Fruit fly (Drosophila melanogaster) whole organism, prepupa: ENCODE data around the gene mRpS25.
A peak's percentile ranks its signal among the peaks of the same experiment; 100 is the strongest.

ENCODE experiments used
- Blimp-1 ChIP-seq: fragments of 200-800 bp; sonication (Bioruptor generic); optimal IDR thresholded peaks from 3 replicates; lab custom pipeline; 2017; ENCODE audit warnings: missing biosample characterization, missing genetic modification characterization, mild to moderate bottlenecking, moderate library complexity, missing genetic modification reagents
- CG10631 ChIP-seq: fragments of 200-800 bp; sonication (Bioruptor generic); optimal IDR thresholded peaks from 2 replicates; lab custom pipeline; 2016; ENCODE audit warnings: missing biosample characterization, missing genetic modification characterization
- CG11294 ChIP-seq: fragments of 200-800 bp; sonication (Bioruptor generic); IDR thresholded peaks from 2 replicates; pipeline ENCODE4 v1.3.6; 2022; ENCODE audit warnings: missing biosample characterization, missing genetic modification characterization
- CG11762 ChIP-seq: fragments of 200-800 bp; sonication (Bioruptor generic); optimal IDR thresholded peaks from 3 replicates; lab custom pipeline; 2016; ENCODE audit warnings: missing biosample characterization, missing genetic modification characterization; ENCODE audit not compliant: insufficient read depth
- CG11902 ChIP-seq: fragments of 200-800 bp; sonication (Bioruptor generic); optimal IDR thresholded peaks from 3 replicates; lab custom pipeline; 2016; ENCODE audit warnings: missing biosample characterization, missing genetic modification characterization
- CG16779 ChIP-seq: fragments of 200-800 bp; sonication (Bioruptor generic); optimal IDR thresholded peaks from 3 replicates; lab custom pipeline; 2017; ENCODE audit warnings: missing biosample characterization, mild to moderate bottlenecking, missing genetic modification characterization
- CG34406 ChIP-seq: fragments of 200-800 bp; sonication (Bioruptor generic); optimal IDR thresholded peaks from 3 replicates; lab custom pipeline; 2016; ENCODE audit warnings: missing biosample characterization, missing genetic modification characterization
- CG6808 ChIP-seq: fragments of 200-800 bp; sonication (Bioruptor generic); optimal IDR thresholded peaks from 3 replicates; lab custom pipeline; 2017; ENCODE audit warnings: missing biosample characterization, missing genetic modification characterization, mild to moderate bottlenecking, moderate library complexity, missing genetic modification reagents
- CG6854 ChIP-seq: fragments of 200-800 bp; sonication (Bioruptor generic); optimal IDR thresholded peaks from 2 replicates; lab custom pipeline; 2017; ENCODE audit warnings: missing biosample characterization, mild to moderate bottlenecking, missing genetic modification characterization
- CG7368 ChIP-seq: fragments of 200-800 bp; sonication (Bioruptor generic); optimal IDR thresholded peaks from 3 replicates; lab custom pipeline; 2016; ENCODE audit warnings: missing biosample characterization, missing genetic modification characterization
- CG8119 ChIP-seq: fragments of 200-800 bp; sonication (Bioruptor generic); IDR thresholded peaks from 3 replicates; pipeline ENCODE4 v1.3.6; 2022; ENCODE audit warnings: missing biosample characterization, missing genetic modification characterization
- Eip75B ChIP-seq: fragments of 200-800 bp; sonication (Bioruptor generic); optimal IDR thresholded peaks from 3 replicates; lab custom pipeline; 2016; ENCODE audit warnings: missing biosample characterization, missing genetic modification characterization
- Eip78C ChIP-seq: fragments of 200-800 bp; sonication (Bioruptor generic); peaks from one replicate; lab custom pipeline; 2016; ENCODE audit warnings: missing biosample characterization, missing genetic modification characterization
- Eip93F ChIP-seq: fragments of 200-800 bp; sonication (Bioruptor generic); optimal IDR thresholded peaks from 2 replicates; lab custom pipeline; 2016; ENCODE audit warnings: missing biosample characterization, mild to moderate bottlenecking, missing genetic modification characterization
- Ets21C ChIP-seq: fragments of 200-800 bp; sonication (Bioruptor generic); optimal IDR thresholded peaks from 3 replicates; lab custom pipeline; 2016; ENCODE audit warnings: missing biosample characterization, missing genetic modification characterization
- Ets96B ChIP-seq: fragments of 200-800 bp; optimal IDR thresholded peaks from 2 replicates; lab custom pipeline; 2019; ENCODE audit warnings: missing biosample characterization, mild to moderate bottlenecking, missing genetic modification characterization, moderate library complexity
- Gug ChIP-seq: fragments of 200-800 bp; sonication (Bioruptor generic); IDR thresholded peaks from 2 replicates; pipeline ENCODE4 v1.3.6; 2022; ENCODE audit warnings: missing biosample characterization, missing genetic modification characterization
- Hr38 ChIP-seq: sonication (Bioruptor generic); optimal IDR thresholded peaks from 2 replicates; lab custom pipeline; 2016; ENCODE audit warnings: missing biosample characterization, missing genetic modification characterization
- Hr39 ChIP-seq: fragments of 200-800 bp; sonication (Bioruptor generic); optimal IDR thresholded peaks from 2 replicates; lab custom pipeline; 2016; ENCODE audit warnings: missing biosample characterization, missing genetic modification characterization
- Hr4 ChIP-seq: fragments of 200-800 bp; sonication (Bioruptor generic); optimal IDR thresholded peaks from 3 replicates; lab custom pipeline; 2016; ENCODE audit warnings: missing biosample characterization, missing genetic modification characterization
- Lpt ChIP-seq: fragments of 200-800 bp; sonication (Bioruptor generic); optimal IDR thresholded peaks from 3 replicates; lab custom pipeline; 2016; ENCODE audit warnings: missing biosample characterization, missing genetic modification characterization
- Met ChIP-seq: fragments of 200-800 bp; sonication (Bioruptor generic); optimal IDR thresholded peaks from 3 replicates; lab custom pipeline; 2016; ENCODE audit warnings: missing biosample characterization, missing genetic modification characterization
- Smox ChIP-seq: fragments of 200-800 bp; sonication (Bioruptor generic); optimal IDR thresholded peaks from 3 replicates; lab custom pipeline; 2016; ENCODE audit warnings: missing biosample characterization, missing genetic modification characterization
- Sox102F ChIP-seq: fragments of 200-800 bp; sonication (Bioruptor generic); optimal IDR thresholded peaks from 2 replicates; lab custom pipeline; 2016; ENCODE audit warnings: missing biosample characterization, mild to moderate bottlenecking, missing genetic modification characterization
- Sox15 ChIP-seq: fragments of 200-800 bp; sonication (Bioruptor generic); optimal IDR thresholded peaks from 3 replicates; lab custom pipeline; 2016; ENCODE audit warnings: missing biosample characterization, missing genetic modification characterization
- acj6 ChIP-seq: fragments of 200-800 bp; sonication (Bioruptor generic); optimal IDR thresholded peaks from 3 replicates; lab custom pipeline; 2016; ENCODE audit warnings: missing biosample characterization, missing genetic modification characterization
- dac ChIP-seq: fragments of 200-800 bp; sonication (Bioruptor generic); optimal IDR thresholded peaks from 2 replicates; lab custom pipeline; 2017; ENCODE audit warnings: missing biosample characterization, mild to moderate bottlenecking, missing genetic modification characterization
- dsx ChIP-seq: fragments of 200-800 bp; optimal IDR thresholded peaks from 3 replicates; lab custom pipeline; 2019; ENCODE audit warnings: missing biosample characterization, mild to moderate bottlenecking, missing genetic modification characterization, moderate library complexity; ENCODE audit not compliant: poor library complexity, severe bottlenecking
- eg ChIP-seq: fragments of 200-800 bp; sonication (Bioruptor generic); IDR thresholded peaks from 3 replicates; pipeline ENCODE4 v1.3.6; 2022; ENCODE audit warnings: missing biosample characterization, missing genetic modification characterization
- esn ChIP-seq: fragments of 200-800 bp; sonication (Bioruptor generic); optimal IDR thresholded peaks from 2 replicates; lab custom pipeline; 2016; ENCODE audit warnings: missing biosample characterization, mild to moderate bottlenecking, missing genetic modification characterization, moderate library complexity
- fd59A ChIP-seq: fragments of 200-800 bp; sonication (Bioruptor generic); optimal IDR thresholded peaks from 2 replicates; lab custom pipeline; 2017; ENCODE audit warnings: missing biosample characterization, mild to moderate bottlenecking, missing genetic modification characterization, missing genetic modification reagents
- lz ChIP-seq: fragments of 200-800 bp; sonication (Bioruptor generic); optimal IDR thresholded peaks from 3 replicates; lab custom pipeline; 2016; ENCODE audit warnings: missing biosample characterization, missing genetic modification characterization
- net ChIP-seq: fragments of 200-800 bp; sonication (Bioruptor generic); optimal IDR thresholded peaks from 3 replicates; lab custom pipeline; 2016; ENCODE audit warnings: missing biosample characterization, missing genetic modification characterization
- salr ChIP-seq, 2 experiments: fragments of 200-800 bp; sonication (Bioruptor generic); optimal IDR thresholded peaks; 3 replicates each; lab custom pipeline; 2016 to 2018; ENCODE audit warnings: missing biosample characterization in 2 of 2, missing genetic modification characterization in 2 of 2, mild to moderate bottlenecking in 1 of 2
- spab ChIP-seq: fragments of 200-800 bp; sonication (Bioruptor generic); optimal IDR thresholded peaks from 2 replicates; lab custom pipeline; 2017; ENCODE audit warnings: missing biosample characterization, mild to moderate bottlenecking, missing genetic modification characterization, missing genetic modification reagents
- topi ChIP-seq: fragments of 200-800 bp; sonication (Bioruptor generic); optimal IDR thresholded peaks from 3 replicates; lab custom pipeline; 2016; ENCODE audit warnings: missing biosample characterization, missing genetic modification characterization

The mRpS25 gene

DNA sequence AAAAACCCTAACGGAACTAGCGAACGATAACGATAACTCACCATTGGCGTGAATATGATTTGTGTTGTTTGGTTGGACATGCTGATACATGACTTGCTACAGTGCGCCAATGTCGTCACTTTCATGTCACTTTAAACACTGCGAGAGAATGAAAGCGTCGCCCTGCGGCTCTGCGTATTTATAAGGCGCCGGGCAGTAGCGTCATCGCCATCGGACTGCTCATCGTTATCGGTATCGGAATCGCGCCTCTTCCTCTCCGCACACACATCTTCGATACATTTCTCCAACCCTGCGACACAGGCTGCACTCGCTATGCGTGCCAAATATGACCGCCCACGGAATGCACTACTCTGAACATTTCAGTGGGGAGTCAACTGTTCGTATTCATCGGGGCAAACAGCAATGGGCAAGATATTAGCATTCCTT, 19.7 kb upstream of the mRpS25 start, which contains the start of gene sbm (continued):
- TF ChIP-seq esn (GFP tag; lab: Kevin White, UChicago) (peak; percentile 32), eg (GFP tag; lab: Robert Waterston, UW) (peak; percentile 60), acj6 (GFP tag; lab: Kevin White, UChicago) (peak; percentile 26), salr (GFP tag; optimal IDR thresholded peaks at IDR 0.05; lab: Kevin White, UChicago) (no peak), Ets21C (GFP tag; lab: Kevin White, UChicago) (no peak), CG6854 (GFP tag; lab: Kevin White, UChicago) (no peak), CG16779 (tag; lab: Kevin White, UChicago) (no peak), Blimp-1 (GFP tag; lab: Kevin White, UChicago) (no peak), Eip75B (GFP tag; lab: Kevin White, UChicago) (no peak), dsx (GFP tag; lab: Kevin White, UChicago) (no peak), Ets96B (tag; lab: Kevin White, UChicago) (no peak), Gug (GFP tag; lab: Robert Waterston, UW) (no peak), CG8119 (GFP tag; lab: Robert Waterston, UW) (no peak), Hr38 (GFP tag; lab: Kevin White, UChicago) (no peak), Hr4 (GFP tag; lab: Kevin White, UChicago) (no peak), fd59A (GFP tag; lab: Kevin White, UChicago) (no peak), CG11902 (GFP tag; lab: Kevin White, UChicago) (no peak), net (GFP tag; lab: Kevin White, UChicago) (no peak), CG6808 (no peak), Eip78C (GFP tag; lab: Kevin White, UChicago) (peak; percentile 66), Smox (peak; percentile 2), dac (GFP tag; lab: Kevin White, UChicago) (no peak), Sox15 (GFP tag; lab: Kevin White, UChicago) (peak; percentile 8), topi (GFP tag; lab: Kevin White, UChicago) (no peak), Met (GFP tag; lab: Kevin White, UChicago) (peak; percentile 1)

DNA sequence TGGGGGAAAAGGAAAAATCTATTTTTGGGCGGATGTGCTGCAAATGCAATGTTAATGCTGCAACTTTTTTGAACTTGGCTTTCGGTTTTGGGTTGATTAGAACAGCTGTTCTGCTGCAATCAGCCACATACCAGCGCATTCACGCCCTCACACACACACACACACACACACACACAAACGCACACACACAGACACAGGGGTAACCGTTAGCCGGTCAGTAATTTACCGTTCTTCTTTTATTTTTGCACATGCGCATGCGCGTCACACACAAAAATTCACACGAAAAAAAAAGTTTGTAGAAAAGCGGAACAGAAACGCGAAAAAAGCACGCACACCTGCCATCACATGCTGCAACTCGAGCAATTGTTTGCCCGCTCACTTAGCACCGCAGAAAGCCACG, 19.1 kb upstream of the mRpS25 start:
- no peak for TF ChIP-seq Hr39 (GFP tag; lab: Kevin White, UChicago)

DNA sequence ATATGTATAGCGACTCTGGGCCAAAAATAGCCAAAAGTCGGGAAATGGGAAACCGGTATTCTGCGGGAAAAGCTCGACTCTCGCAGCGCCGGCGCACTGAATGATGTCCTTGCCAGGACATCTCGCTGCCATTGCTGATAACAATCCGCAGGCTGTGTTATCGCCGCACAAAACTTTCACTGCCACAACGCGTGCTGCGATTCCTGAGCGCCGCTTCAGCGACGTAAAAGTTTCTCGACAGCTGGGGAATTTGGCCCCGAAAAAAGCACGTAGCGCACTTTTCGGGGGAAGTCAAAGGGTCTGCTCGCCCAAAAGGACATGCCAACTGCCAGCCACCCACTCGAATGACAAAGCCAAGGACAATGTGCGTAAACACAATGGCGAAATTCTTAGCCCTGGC, 16.6 kb upstream of the mRpS25 start:
- TF ChIP-seq Sox102F (GFP tag; lab: Kevin White, UChicago) (no peak), CG7368 (GFP tag; lab: Kevin White, UChicago) (no peak), Lpt (GFP tag; lab: Kevin White, UChicago) (no peak), Eip93F (GFP tag; lab: Kevin White, UChicago) (no peak), CG8119 (GFP tag; lab: Robert Waterston, UW) (no peak), CG11762 (GFP tag; lab: Kevin White, UChicago) (no peak), Sox15 (GFP tag; lab: Kevin White, UChicago) (no peak), spab (GFP tag; lab: Kevin White, UChicago) (no peak), CG6808 (no peak), CG10631 (no peak), CG11294 (no peak), lz (GFP tag; lab: Kevin White, UChicago) (no peak), Hr4 (GFP tag; lab: Kevin White, UChicago) (no peak), CG34406 (no peak)

DNA sequence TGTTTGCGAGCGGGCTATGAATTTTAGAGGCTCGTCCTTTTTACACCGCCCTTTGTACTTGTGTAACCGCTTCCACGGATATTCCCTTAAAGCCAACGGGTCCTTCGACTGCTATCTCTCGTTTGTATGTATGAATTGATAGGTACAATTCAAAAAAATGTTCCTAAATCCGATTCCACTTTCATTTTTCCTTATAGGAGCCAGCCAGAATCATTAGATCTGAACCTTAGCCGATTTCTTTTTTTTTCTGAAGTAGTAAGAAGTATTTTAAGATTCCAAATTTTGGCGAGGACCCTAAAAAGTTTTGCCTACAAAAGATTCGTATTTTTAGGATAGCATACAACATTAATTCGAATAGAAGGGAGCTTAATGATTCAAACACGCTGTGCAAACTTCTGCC, 15.9 kb upstream of the mRpS25 start:
- TF ChIP-seq Ets21C (GFP tag; lab: Kevin White, UChicago) = no peak
- peak; percentile 15 for TF ChIP-seq Eip78C (GFP tag; lab: Kevin White, UChicago)
- no peak for TF ChIP-seq CG8119 (GFP tag; lab: Robert Waterston, UW)
- TF ChIP-seq fd59A (GFP tag; lab: Kevin White, UChicago) = no peak
